Fruit fly (Drosophila melanogaster): Measurements from ENCODE around the gene BORCS6.

- TF ChIP-seq CG8478 (optimal IDR thresholded peaks at IDR 0.05) (no peak), usp (GFP tag; optimal IDR thresholded peaks at IDR 0.05) (no peak), psq (optimal IDR thresholded peaks at IDR 0.05) (no peak)
Measured at dm6 chr3L:515614-516013, 25.0 kb upstream of the BORCS6 start.

Measured in whole organism.